Fruit fly (Drosophila melanogaster) whole organism, embryonic: ENCODE results near the gene cu.

Source experiments
- B-H1 ChIP-seq: fragments of 200-800 bp; sonication (Bioruptor generic); IDR thresholded peaks from 3 replicates; pipeline ENCODE4 v1.3.6; 2022; ENCODE audit warnings: missing biosample characterization, missing genetic modification characterization
- B-H2 ChIP-seq: fragments of 200-800 bp; sonication (Bioruptor generic); optimal IDR thresholded peaks from 2 replicates; lab custom pipeline; 2018; ENCODE audit warnings: missing biosample characterization, mild to moderate bottlenecking, missing genetic modification characterization
- Blimp-1 ChIP-seq: fragments of 200-800 bp; sonication (Bioruptor generic); optimal IDR thresholded peaks from 3 replicates; lab custom pipeline; 2018; ENCODE audit warnings: missing biosample characterization, missing genetic modification characterization, mild to moderate bottlenecking, moderate library complexity, missing genetic modification reagents
- CG10274 ChIP-seq: fragments of 200-800 bp; sonication (Bioruptor generic); optimal IDR thresholded peaks from 3 replicates; lab custom pipeline; 2017; ENCODE audit warnings: missing biosample characterization, mild to moderate bottlenecking, missing genetic modification characterization
- CG11085 ChIP-seq: fragments of 200-800 bp; sonication (Bioruptor generic); IDR thresholded peaks from 2 replicates; pipeline ENCODE4 v1.3.6; 2022; ENCODE audit warnings: missing biosample characterization, missing genetic modification characterization
- CG11504 ChIP-seq: fragments of 200-800 bp; sonication (Bioruptor generic); optimal IDR thresholded peaks from 3 replicates; lab custom pipeline; 2019; ENCODE audit warnings: missing biosample characterization, mild to moderate bottlenecking, missing genetic modification characterization, moderate library complexity
- CG11696 ChIP-seq: fragments of 200-800 bp; sonication (Bioruptor generic); IDR thresholded peaks from 2 replicates; pipeline ENCODE4 v1.3.6; 2022; ENCODE audit warnings: missing biosample characterization, missing genetic modification characterization
- CG12219 ChIP-seq: fragments of 200-800 bp; sonication (Bioruptor generic); optimal IDR thresholded peaks from 3 replicates; lab custom pipeline; 2018; ENCODE audit warnings: missing biosample characterization, mild to moderate bottlenecking, missing genetic modification characterization
- CG12299 ChIP-seq: fragments of 200-800 bp; sonication (Bioruptor generic); optimal IDR thresholded peaks from 2 replicates; lab custom pipeline; 2018; ENCODE audit warnings: missing biosample characterization, mild to moderate bottlenecking, missing genetic modification characterization
- CG12659 ChIP-seq: fragments of 200-800 bp; sonication (Bioruptor generic); optimal IDR thresholded peaks from 3 replicates; lab custom pipeline; 2017; ENCODE audit warnings: mild to moderate bottlenecking, missing biosample characterization, missing genetic modification reagents, missing genetic modification characterization
- CG12942 ChIP-seq: fragments of 200-800 bp; sonication (Bioruptor generic); optimal IDR thresholded peaks from 3 replicates; lab custom pipeline; 2016; ENCODE audit warnings: missing biosample characterization, missing genetic modification characterization
- CG14667 ChIP-seq: fragments of 200-800 bp; sonication (Bioruptor generic); IDR thresholded peaks from 2 replicates; pipeline ENCODE4 v1.3.6; 2022; ENCODE audit warnings: missing biosample characterization, missing genetic modification characterization
- CG16813 ChIP-seq: fragments of 200-800 bp; sonication (Bioruptor generic); IDR thresholded peaks from 3 replicates; pipeline ENCODE4 v1.3.6; 2022; ENCODE audit warnings: missing biosample characterization, missing genetic modification characterization; ENCODE audit not compliant: partially characterized antibody
- CG17186 ChIP-seq: fragments of 200-800 bp; sonication (Bioruptor generic); optimal IDR thresholded peaks from 3 replicates; lab custom pipeline; 2017; ENCODE audit warnings: missing biosample characterization, missing genetic modification reagents, missing genetic modification characterization
- CG17361 ChIP-seq: fragments of 200-800 bp; sonication (Bioruptor generic); IDR thresholded peaks from 3 replicates; pipeline ENCODE4 v1.3.6; 2022; ENCODE audit warnings: missing biosample characterization, missing genetic modification characterization
- CG1792 ChIP-seq: fragments of 200-800 bp; sonication (Bioruptor generic); optimal IDR thresholded peaks from 2 replicates; lab custom pipeline; 2016; ENCODE audit warnings: missing biosample characterization, missing genetic modification characterization
- CG18619 ChIP-seq: fragments of 200-800 bp; sonication (Bioruptor generic); optimal IDR thresholded peaks from 3 replicates; lab custom pipeline; 2017; ENCODE audit warnings: missing biosample characterization, mild to moderate bottlenecking, missing genetic modification characterization
- CG2120 ChIP-seq: fragments of 200-800 bp; sonication (Bioruptor generic); optimal IDR thresholded peaks from 3 replicates; lab custom pipeline; 2016; ENCODE audit warnings: missing biosample characterization, missing genetic modification characterization
- CG2712 ChIP-seq: fragments of 200-800 bp; optimal IDR thresholded peaks from 3 replicates; lab custom pipeline; 2019; ENCODE audit warnings: missing biosample characterization, mild to moderate bottlenecking, missing genetic modification characterization, moderate library complexity
- CG30431 ChIP-seq: fragments of 200-800 bp; sonication (Bioruptor generic); optimal IDR thresholded peaks from 2 replicates; lab custom pipeline; 2017; ENCODE audit warnings: missing biosample characterization, missing genetic modification characterization
- CG32772 ChIP-seq: fragments of 200-800 bp; sonication (Bioruptor generic); IDR thresholded peaks from 2 replicates; pipeline ENCODE4 v1.3.6; 2022; ENCODE audit warnings: missing biosample characterization, missing genetic modification characterization
- CG7357 ChIP-seq: fragments of 200-800 bp; sonication (Bioruptor generic); IDR thresholded peaks from 3 replicates; pipeline ENCODE4 v1.3.6; 2022; ENCODE audit warnings: missing biosample characterization, missing genetic modification characterization
- CG7372 ChIP-seq: fragments of 200-800 bp; sonication (Bioruptor generic); IDR thresholded peaks from 2 replicates; pipeline ENCODE4 v1.3.6; 2022; ENCODE audit warnings: missing biosample characterization, missing genetic modification characterization
- CG7786 ChIP-seq: fragments of 200-800 bp; sonication (Bioruptor generic); optimal IDR thresholded peaks from 2 replicates; lab custom pipeline; 2016; ENCODE audit warnings: missing biosample characterization, missing genetic modification characterization
- CG8281 ChIP-seq: fragments of 200-800 bp; sonication (Bioruptor generic); optimal IDR thresholded peaks from 2 replicates; lab custom pipeline; 2018; ENCODE audit warnings: missing biosample characterization, mild to moderate bottlenecking, missing genetic modification characterization, moderate library complexity
- CG8924 ChIP-seq: fragments of 200-800 bp; optimal IDR thresholded peaks from 3 replicates; lab custom pipeline; 2019; ENCODE audit warnings: missing biosample characterization, mild to moderate bottlenecking, missing genetic modification characterization, moderate library complexity
- CG9437 ChIP-seq: fragments of 200-800 bp; sonication (Bioruptor generic); optimal IDR thresholded peaks from 2 replicates; lab custom pipeline; 2018; ENCODE audit warnings: missing biosample characterization, mild to moderate bottlenecking, missing genetic modification characterization
- CG9727 ChIP-seq: fragments of 200-800 bp; sonication (Bioruptor generic); optimal IDR thresholded peaks from 3 replicates; lab custom pipeline; 2017; ENCODE audit warnings: missing biosample characterization, mild to moderate bottlenecking, missing genetic modification characterization
- CTCF ChIP-seq: fragments of 200-800 bp; sonication (Bioruptor generic); optimal IDR thresholded peaks from 2 replicates; lab custom pipeline; 2017; ENCODE audit warnings: missing biosample characterization, mild to moderate bottlenecking, missing genetic modification characterization, moderate library complexity
- D19A ChIP-seq: fragments of 200-800 bp; optimal IDR thresholded peaks from 3 replicates; lab custom pipeline; 2019; ENCODE audit warnings: missing biosample characterization, mild to moderate bottlenecking, missing genetic modification characterization, moderate library complexity
- Deaf1 ChIP-seq: fragments of 200-800 bp; optimal IDR thresholded peaks from 3 replicates; lab custom pipeline; 2019; ENCODE audit warnings: missing biosample characterization, mild to moderate bottlenecking, missing genetic modification characterization, moderate library complexity
- Fer3 ChIP-seq: fragments of 200-800 bp; sonication (Bioruptor generic); optimal IDR thresholded peaks from 2 replicates; lab custom pipeline; 2018; ENCODE audit warnings: missing biosample characterization, mild to moderate bottlenecking, missing genetic modification characterization, moderate library complexity
- HLH3B ChIP-seq: fragments of 200-800 bp; sonication (Bioruptor generic); IDR thresholded peaks from 2 replicates; pipeline ENCODE4 v1.3.6; 2022; ENCODE audit warnings: missing biosample characterization, missing genetic modification characterization
- HLH4C ChIP-seq: fragments of 200-800 bp; sonication (Bioruptor generic); IDR thresholded peaks from 3 replicates; pipeline ENCODE4 v1.3.6; 2022; ENCODE audit warnings: missing biosample characterization, missing genetic modification characterization; ENCODE audit not compliant: partially characterized antibody
- Hr51 ChIP-seq, 2 experiments: fragments of 200-800 bp; sonication (Bioruptor generic); optimal IDR thresholded peaks; 2 replicates in 1 of 2; 3 replicates in 1 of 2; lab custom pipeline; 2016 to 2018; ENCODE audit warnings: missing biosample characterization in 2 of 2, missing genetic modification characterization in 2 of 2, mild to moderate bottlenecking in 1 of 2, moderate library complexity in 1 of 2
- Jarid2 ChIP-seq: fragments of 200-800 bp; sonication (Bioruptor generic); optimal IDR thresholded peaks from 3 replicates; lab custom pipeline; 2017; ENCODE audit warnings: mild to moderate bottlenecking, missing biosample characterization, missing genetic modification reagents, missing genetic modification characterization
- Max ChIP-seq: fragments of 200-800 bp; sonication (Bioruptor generic); optimal IDR thresholded peaks from 2 replicates; lab custom pipeline; 2016; ENCODE audit warnings: missing biosample characterization, mild to moderate bottlenecking, missing genetic modification characterization
- Med ChIP-seq: fragments of 200-800 bp; sonication (Bioruptor generic); peaks from one replicate; lab custom pipeline; 2016; ENCODE audit warnings: missing biosample characterization, missing genetic modification characterization, mild to moderate bottlenecking, inconsistent platforms, moderate library complexity
- Nf-YA ChIP-seq: fragments of 200-800 bp; sonication (Bioruptor generic); IDR thresholded peaks from 2 replicates; pipeline ENCODE4 v1.3.6; 2022; ENCODE audit warnings: missing biosample characterization, missing genetic modification characterization
- Pdp1 ChIP-seq, 2 experiments: fragments of 200-800 bp; sonication (Bioruptor generic); optimal IDR thresholded peaks; 3 replicates each; lab custom pipeline; 2016; ENCODE audit warnings: missing biosample characterization in 2 of 2, missing genetic modification characterization in 2 of 2, mild to moderate bottlenecking in 1 of 2, moderate library complexity in 1 of 2
- Scr ChIP-seq: fragments of 200-800 bp; sonication (Bioruptor generic); IDR thresholded peaks from 2 replicates; pipeline ENCODE4 v1.3.6; 2022; ENCODE audit warnings: missing biosample characterization, missing genetic modification characterization; ENCODE audit not compliant: partially characterized antibody
- Sin3A ChIP-seq: fragments of >200 bp; optimal IDR thresholded peaks from 2 replicates; lab custom pipeline; 2018
- btn ChIP-seq: fragments of 200-800 bp; sonication (Bioruptor generic); optimal IDR thresholded peaks from 2 replicates; lab custom pipeline; 2016; ENCODE audit warnings: missing biosample characterization, missing genetic modification characterization
- chif ChIP-seq, 2 experiments: fragments of 200-800 bp; sonication (Bioruptor generic); optimal IDR thresholded peaks; 3 replicates each; lab custom pipeline; 2016; ENCODE audit warnings: missing biosample characterization in 2 of 2, missing genetic modification characterization in 2 of 2
- corto ChIP-seq: fragments of 200-800 bp; sonication (Bioruptor generic); optimal IDR thresholded peaks from 2 replicates; lab custom pipeline; 2016; ENCODE audit warnings: missing biosample characterization, mild to moderate bottlenecking, missing genetic modification characterization, moderate library complexity
- dysf ChIP-seq: fragments of 200-800 bp; sonication (Bioruptor generic); IDR thresholded peaks from 3 replicates; pipeline ENCODE4 v1.3.6; 2022; ENCODE audit warnings: missing biosample characterization, missing genetic modification characterization
- gt ChIP-seq: fragments of 200-800 bp; sonication (Bioruptor generic); IDR thresholded peaks from 2 replicates; pipeline ENCODE4 v1.3.6; 2022; ENCODE audit warnings: missing biosample characterization, missing genetic modification characterization
- ken ChIP-seq: fragments of 200-800 bp; sonication (Bioruptor generic); IDR thresholded peaks from 3 replicates; pipeline ENCODE4 v1.3.6; 2022; ENCODE audit warnings: missing biosample characterization, missing genetic modification characterization
- kni ChIP-seq: fragments of 200-800 bp; sonication (Bioruptor generic); optimal IDR thresholded peaks from 3 replicates; lab custom pipeline; 2017; ENCODE audit warnings: mild to moderate bottlenecking, missing biosample characterization, missing genetic modification reagents, missing genetic modification characterization
- nmo ChIP-seq: fragments of 200-800 bp; sonication (Bioruptor generic); optimal IDR thresholded peaks from 2 replicates; lab custom pipeline; 2018; ENCODE audit warnings: missing biosample characterization, mild to moderate bottlenecking, missing genetic modification characterization, moderate library complexity
- repo ChIP-seq: fragments of 200-800 bp; sonication (Bioruptor generic); optimal IDR thresholded peaks from 2 replicates; lab custom pipeline; 2016; ENCODE audit warnings: missing biosample characterization, missing genetic modification characterization
- stwl ChIP-seq: fragments of 200-800 bp; sonication (Bioruptor generic); optimal IDR thresholded peaks from 3 replicates; lab custom pipeline; 2018; ENCODE audit warnings: missing biosample characterization, mild to moderate bottlenecking, missing genetic modification characterization, moderate library complexity

cu gene

DNA sequence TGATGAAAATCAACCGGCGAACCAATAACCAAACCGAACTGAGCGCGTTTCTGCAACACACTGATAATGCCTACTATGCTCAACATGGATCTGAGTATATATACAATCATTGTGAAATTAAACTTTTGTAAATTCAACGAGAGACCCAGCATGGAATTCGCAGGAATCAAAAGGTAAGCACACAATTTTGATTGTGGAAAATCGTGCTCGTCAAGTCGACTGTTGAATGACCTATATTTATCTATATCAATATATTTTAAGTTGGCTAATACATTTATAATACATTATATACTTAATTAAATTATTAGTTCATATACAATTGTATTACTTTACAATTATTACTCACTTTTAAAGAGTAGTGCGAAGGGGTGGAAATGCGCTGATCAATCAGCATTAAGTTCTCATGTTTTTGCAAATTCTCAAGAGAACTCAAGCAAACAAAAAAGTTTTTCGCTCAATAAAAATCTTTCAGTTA lies 43.6 kb upstream of the cu start, which contains the start of gene Ugt302K1 (continued):
- TF ChIP-seq CG2120 (GFP tag; lab: Kevin White, UChicago) (peak; percentile 13), CG7786 (no peak), kni (GFP tag; lab: Kevin White, UChicago) (no peak), CG7357 (GFP tag; lab: Robert Waterston, UW) (no peak), CG12299 (tag; lab: Kevin White, UChicago) (no peak), CG8281 (tag; lab: Kevin White, UChicago) (no peak), Sin3A (lab: Kevin White, UChicago) (no peak), B-H1 (GFP tag; lab: Robert Waterston, UW) (no peak), CG12942 (GFP tag; lab: Kevin White, UChicago) (no peak), CG30431 (GFP tag; lab: Kevin White, UChicago) (no peak), CG9727 (GFP tag; lab: Kevin White, UChicago) (peak; percentile 16), HLH4C (GFP tag; lab: Robert Waterston, UW) (no peak), CG14667 (no peak), ken (no peak), gt (no peak), Fer3 (tag; lab: Kevin White, UChicago) (peak; percentile 33), CG18619 (no peak), Pdp1 (GFP tag; optimal IDR thresholded peaks at IDR 0.05; lab: Kevin White, UChicago) (no peak), Med (GFP tag; lab: Kevin White, UChicago) (no peak), CG12219 (no peak), CG11504 (tag; lab: Kevin White, UChicago) (no peak), CG2712 (tag; lab: Kevin White, UChicago) (no peak), corto (GFP tag; lab: Kevin White, UChicago) (peak; percentile 57), chif (GFP tag; optimal IDR thresholded peaks at IDR 0.05; lab: Kevin White, UChicago) (no peak), CG11085 (GFP tag; lab: Robert Waterston, UW) (0 out of 2 replicates have a peak, but pooled peaks have one; percentile 30), Blimp-1 (no peak), CG12659 (no peak), Nf-YA (no peak), CTCF (GFP tag; lab: Kevin White, UChicago) (no peak), dysf (peak; percentile 36; the same call in 1 of the 3 replicates), CG10274 (GFP tag; lab: Kevin White, UChicago) (peak; percentile 15), btn (no peak), CG11696 (GFP tag; lab: Robert Waterston, UW) (no peak), B-H2 (GFP tag; lab: Kevin White, UChicago) (no peak), CG17361 (GFP tag; lab: Robert Waterston, UW) (no peak), Max (GFP tag; lab: Kevin White, UChicago) (no peak), repo (no peak), Hr51 (GFP tag; optimal IDR thresholded peaks at IDR 0.05; lab: Kevin White, UChicago) (peak in 1 of 2 experiments; percentile 2), nmo (GFP tag; lab: Kevin White, UChicago) (no peak), Scr (GFP tag; lab: Robert Waterston, UW) (no peak), HLH3B (GFP tag; lab: Robert Waterston, UW) (no peak), CG8924 (tag; lab: Kevin White, UChicago) (no peak), D19A (peak; percentile 73), CG17186 (GFP tag; lab: Kevin White, UChicago) (no peak), CG7372 (no peak), CG1792 (GFP tag; lab: Kevin White, UChicago) (no peak), CG9437 (GFP tag; lab: Kevin White, UChicago) (no peak), CG32772 (GFP tag; lab: Robert Waterston, UW) (no peak), stwl (tag; lab: Kevin White, UChicago) (no peak), CG16813 (GFP tag; lab: Robert Waterston, UW) (no peak), Jarid2 (GFP tag; lab: Kevin White, UChicago) (no peak), Deaf1 (tag; lab: Kevin White, UChicago) (no peak)
